Worm (Caenorhabditis elegans): Measurements from ENCODE around the gene denn-4.

denn-4 gene

DNA sequence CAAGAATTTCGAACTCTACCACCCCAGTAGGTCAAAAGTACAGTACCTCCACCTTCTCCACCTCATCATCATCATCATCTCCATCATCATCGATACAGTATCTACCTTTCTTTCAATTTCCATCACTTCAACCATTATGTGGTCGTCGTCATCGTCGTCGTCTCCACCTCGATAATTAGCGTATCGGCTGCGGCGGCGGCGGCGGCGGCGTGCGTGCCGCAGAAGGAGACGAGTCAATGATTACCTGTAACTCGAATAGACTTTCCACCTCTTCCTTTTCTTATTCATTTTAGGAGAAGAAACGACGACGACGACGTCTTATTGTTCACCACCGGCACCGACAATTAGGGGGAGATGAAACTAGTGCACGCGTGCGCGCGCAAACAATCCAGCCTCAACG, 8.3 kb upstream of the denn-4 start (continued):
- TF ChIP-seq mxl-2 (GFP tag; conservative IDR thresholded peaks at IDR 0.05) (no peak), ZK546.5 (tag; optimal IDR thresholded peaks at IDR 0.05) (no peak), F44E2.7 (GFP tag; IDR thresholded peaks at IDR 0.05) (no peak)

DNA sequence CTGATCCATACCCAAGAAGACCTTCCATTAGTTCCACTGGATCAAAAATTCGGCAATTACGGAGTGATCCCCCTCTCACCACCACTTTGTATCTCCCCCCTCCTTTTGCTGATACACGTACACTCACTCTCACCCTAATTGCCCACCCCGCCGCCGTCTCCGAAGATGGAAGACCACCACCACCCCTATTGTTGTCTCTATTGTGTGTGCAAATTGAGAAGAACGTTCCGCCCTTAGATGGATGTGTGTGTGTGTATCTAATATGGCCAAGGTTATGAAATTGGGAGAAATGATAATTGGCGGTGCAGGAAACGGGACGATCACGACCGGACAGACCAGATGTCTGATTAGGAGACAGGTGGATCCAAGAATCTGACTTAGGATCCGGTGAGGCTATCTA, 7.6 kb upstream of the denn-4 start:
- no peak for TF ChIP-seq fkh-10 (GFP tag; optimal IDR thresholded peaks at IDR 0.05)
- no peak for TF ChIP-seq nhr-237 (tag; optimal IDR thresholded peaks at IDR 0.05)
- no peak for TF ChIP-seq ctbp-1 (GFP tag; IDR thresholded peaks at IDR 0.05)
- TF ChIP-seq zip-2 (tag; optimal IDR thresholded peaks at IDR 0.05) = no peak
- TF ChIP-seq T20F7.1 (GFP tag; optimal IDR thresholded peaks at IDR 0.05) = no peak

DNA sequence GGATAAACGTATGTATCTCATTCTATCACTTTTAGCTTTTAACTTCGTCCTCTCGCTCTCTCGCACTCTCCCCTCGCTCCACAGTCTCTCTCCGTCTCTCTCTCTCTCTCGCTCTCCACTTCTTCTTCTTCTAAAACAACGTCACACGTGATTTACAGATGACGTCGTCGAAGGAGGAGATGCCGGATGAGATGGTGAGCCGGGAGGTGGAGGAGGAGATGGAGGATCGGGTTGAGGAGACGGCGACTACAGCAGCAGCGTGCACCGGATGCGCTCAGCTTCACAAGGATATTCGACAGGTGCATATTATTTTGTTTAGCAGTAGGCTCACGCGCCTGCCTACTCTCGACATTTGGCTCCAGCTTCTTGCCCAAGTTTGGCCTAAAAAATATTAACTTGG, 6.0 kb upstream of the denn-4 start, which contains the start of gene elt-6:
Gene elt-6, plus strand, starts transcription at position 159 of the 400 bp plus-strand sequence.
- TF ChIP-seq snpc-1.2 (GFP tag; IDR thresholded peaks at IDR 0.05) = no peak
- no peak for TF ChIP-seq lin-39 (tag; optimal IDR thresholded peaks at IDR 0.05)
- no peak for TF ChIP-seq dpl-1 (GFP tag; optimal IDR thresholded peaks at IDR 0.05)
- no peak for TF ChIP-seq ceh-20 (GFP tag; IDR thresholded peaks at IDR 0.05)
- no peak for TF ChIP-seq hlh-30 (tag; optimal IDR thresholded peaks at IDR 0.05; ENCODE audit: insufficient read depth)
- TF ChIP-seq F49E8.2 (tag; optimal IDR thresholded peaks at IDR 0.05; ENCODE audit: borderline replicate concordance) = no peak
- no peak for TF ChIP-seq pha-4 (GFP tag; IDR thresholded peaks at IDR 0.05)
- no peak for TF ChIP-seq pha-4 (tag; optimal IDR thresholded peaks at IDR 0.05)
- peak; percentile 72 for TF ChIP-seq set-16 (GFP tag; IDR thresholded peaks at IDR 0.05)
- no peak for TF ChIP-seq madf-5 (GFP tag; IDR thresholded peaks at IDR 0.05)

DNA sequence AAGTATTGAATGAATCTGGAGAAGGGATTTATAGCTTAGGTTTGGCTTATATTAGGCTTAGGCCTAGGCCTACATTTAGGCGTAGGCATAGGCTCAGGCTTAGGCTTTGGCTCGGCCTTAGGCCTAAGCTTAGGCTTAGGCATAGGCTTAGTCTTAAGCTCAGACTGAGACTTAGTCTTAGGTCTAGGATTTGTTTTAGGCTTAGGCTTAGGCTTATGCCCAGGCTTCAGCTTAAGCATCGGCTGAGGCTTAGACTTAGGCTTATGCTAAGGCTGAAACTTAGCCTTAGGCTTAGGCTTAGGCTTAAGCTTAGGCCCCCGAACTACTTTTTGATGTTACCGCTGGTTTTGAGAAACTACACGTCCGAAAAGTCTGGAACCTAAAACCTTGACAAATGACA, 3.3 kb upstream of the denn-4 start:
- peak; percentile 65 for TF ChIP-seq aha-1 (tag)
- 0 out of 2 replicates have a peak, but pooled peaks have one; percentile 41 for TF ChIP-seq dmd-8 (GFP tag; IDR thresholded peaks at IDR 0.05)
- TF ChIP-seq zip-2 (tag; optimal IDR thresholded peaks at IDR 0.05) = no peak

DNA sequence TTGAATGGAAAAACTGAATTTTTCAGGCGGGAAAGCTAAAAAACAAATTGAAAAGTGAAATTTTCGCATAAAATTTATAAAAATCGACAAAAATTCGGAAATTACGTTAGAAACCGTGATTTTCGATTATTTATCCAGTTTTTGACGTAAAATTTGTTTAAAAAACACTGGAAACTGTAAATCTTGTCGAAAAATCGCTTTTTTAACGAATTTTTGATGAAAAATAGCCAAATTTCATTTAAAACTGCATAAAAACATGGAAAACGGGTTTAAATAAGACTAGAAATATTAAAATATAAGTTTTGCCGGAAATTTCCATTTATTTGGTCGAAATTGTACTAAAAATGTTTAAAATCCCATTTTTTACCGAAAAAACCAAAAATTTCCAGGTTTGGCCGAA, 377 bp downstream of the denn-4 start:
- TF ChIP-seq aha-1 (tag) (peak; percentile 96), nhr-41 (GFP tag; IDR thresholded peaks at IDR 0.05) (no peak), lin-39 (tag; optimal IDR thresholded peaks at IDR 0.05) (no peak), F10B5.3 (tag; optimal IDR thresholded peaks at IDR 0.05) (no peak), fkh-10 (GFP tag; optimal IDR thresholded peaks at IDR 0.05) (no peak), ceh-82 (tag; optimal IDR thresholded peaks at IDR 0.05) (no peak), lin-38 (GFP tag; IDR thresholded peaks at IDR 0.05) (no peak)

DNA sequence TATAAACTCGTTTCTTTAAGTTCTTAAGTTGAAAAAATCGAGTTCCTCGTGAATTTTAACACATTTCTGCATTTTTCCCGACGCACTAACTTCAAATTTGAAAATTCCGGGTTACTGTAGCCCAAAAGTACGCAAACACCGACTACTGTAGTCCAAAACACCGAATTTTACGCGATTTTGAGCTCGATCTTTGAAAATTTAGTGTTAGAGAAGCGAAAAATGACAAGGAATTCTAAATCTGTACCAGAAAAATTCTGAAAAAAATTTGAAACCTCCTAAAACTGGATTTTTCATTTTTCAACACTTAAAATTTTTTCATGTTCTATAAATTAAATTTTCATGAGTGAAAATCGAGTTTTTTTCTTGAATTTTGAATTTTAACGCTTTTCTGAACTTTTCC, 21.4 kb downstream of the denn-4 start:
- peak in 1 of 2 experiments; percentile 97 for TF ChIP-seq unc-62 (GFP tag; optimal IDR thresholded peaks at IDR 0.05 in 1 of 2)
- no peak for TF ChIP-seq unc-62 (tag; optimal IDR thresholded peaks at IDR 0.05)
- no peak for TF ChIP-seq madf-9 (GFP tag; conservative IDR thresholded peaks at IDR 0.05)

DNA sequence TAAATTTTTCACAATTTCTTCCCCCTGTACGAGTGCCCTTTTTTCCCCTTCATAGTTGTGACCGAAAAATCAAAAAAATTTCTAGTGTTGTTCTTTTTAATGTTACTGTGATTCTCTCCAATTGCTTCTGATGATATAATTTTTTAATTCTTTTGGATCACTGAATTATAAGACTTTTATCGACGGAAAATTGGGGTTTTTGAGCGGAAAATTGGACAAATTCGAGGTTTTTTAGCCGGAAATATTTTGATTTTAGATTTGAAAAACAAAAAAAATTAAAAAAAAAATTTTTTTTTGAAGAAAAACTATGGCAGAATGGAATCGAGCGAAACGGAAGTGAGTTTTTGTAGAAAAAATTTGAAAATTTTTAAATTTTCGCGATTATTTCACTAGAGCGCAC, 24.1 kb downstream of the denn-4 start, which contains the start of gene tsen-54:
Gene tsen-54, plus strand, starts transcription at position 301 of the 400 bp plus-strand sequence.
- TF ChIP-seq cey-2 (tag; optimal IDR thresholded peaks at IDR 0.05; ENCODE audit: borderline replicate concordance, insufficient read depth) = no peak
- TF ChIP-seq mxl-3 (GFP tag; optimal IDR thresholded peaks at IDR 0.05) = no peak
- TF ChIP-seq mdt-29 (GFP tag; IDR thresholded peaks at IDR 0.05) = no peak
- no peak for TF ChIP-seq unc-130 (GFP tag; optimal IDR thresholded peaks at IDR 0.05)
- TF ChIP-seq dmd-6 (GFP tag; IDR thresholded peaks at IDR 0.05) = no peak
- no peak for TF ChIP-seq nhr-10 (tag; optimal IDR thresholded peaks at IDR 0.05)
- no peak for TF ChIP-seq set-16 (GFP tag; IDR thresholded peaks at IDR 0.05)
- no peak for TF ChIP-seq pha-4 (GFP tag; IDR thresholded peaks at IDR 0.05)
- no peak for TF ChIP-seq pha-4 (tag; optimal IDR thresholded peaks at IDR 0.05)
- no peak for TF ChIP-seq nhr-41 (GFP tag; IDR thresholded peaks at IDR 0.05)
